Worm (Caenorhabditis elegans): ENCODE results near the gene srlf-18.

The srlf-18 gene

ce11 chrIV:11082789-11083235 lies 18.5 kb downstream of the srlf-18 start:
- no peak for TF ChIP-seq unc-62 (GFP tag; optimal IDR thresholded peaks at IDR 0.05)

- no peak for TF ChIP-seq unc-62 (GFP tag; optimal IDR thresholded peaks at IDR 0.05)
Observed at ce11 chrIV:11082153-11082552, 19.1 kb downstream of the srlf-18 start, which contains the start of gene let-70. TSS of gene let-70 (minus strand) at chrIV:11082253.

- no peak for TF ChIP-seq unc-62 (GFP tag; optimal IDR thresholded peaks at IDR 0.05)
Observed at ce11 chrIV:11080823-11081285, 20.4 kb downstream of the srlf-18 start, which contains the start of gene atg-7. TSS of gene atg-7 (minus strand) at chrIV:11081055.

ce11 chrIV:11078482-11078881 lies 22.8 kb downstream of the srlf-18 start, which contains the start of gene Y5F2A.4:
TSS of gene Y5F2A.4 (minus strand) at chrIV:11078582.
- TF ChIP-seq unc-62 (GFP tag; optimal IDR thresholded peaks at IDR 0.05) = no peak

ce11 chrIV:11068314-11068713 lies 33.0 kb downstream of the srlf-18 start:
- no peak for TF ChIP-seq unc-62 (GFP tag; optimal IDR thresholded peaks at IDR 0.05)

ce11 chrIV:11067003-11067402 lies 34.3 kb downstream of the srlf-18 start, which contains the start of gene ttr-17:
TSS of gene ttr-17 (minus strand) at chrIV:11067026.
- no peak for TF ChIP-seq unc-62 (GFP tag; optimal IDR thresholded peaks at IDR 0.05)

- no peak for TF ChIP-seq unc-62 (GFP tag; optimal IDR thresholded peaks at IDR 0.05)
Observed at ce11 chrIV:11063962-11064361, 37.3 kb downstream of the srlf-18 start, which contains the start of gene ttr-16. TSS of gene ttr-16 (minus strand) at chrIV:11064137.

DNA sequence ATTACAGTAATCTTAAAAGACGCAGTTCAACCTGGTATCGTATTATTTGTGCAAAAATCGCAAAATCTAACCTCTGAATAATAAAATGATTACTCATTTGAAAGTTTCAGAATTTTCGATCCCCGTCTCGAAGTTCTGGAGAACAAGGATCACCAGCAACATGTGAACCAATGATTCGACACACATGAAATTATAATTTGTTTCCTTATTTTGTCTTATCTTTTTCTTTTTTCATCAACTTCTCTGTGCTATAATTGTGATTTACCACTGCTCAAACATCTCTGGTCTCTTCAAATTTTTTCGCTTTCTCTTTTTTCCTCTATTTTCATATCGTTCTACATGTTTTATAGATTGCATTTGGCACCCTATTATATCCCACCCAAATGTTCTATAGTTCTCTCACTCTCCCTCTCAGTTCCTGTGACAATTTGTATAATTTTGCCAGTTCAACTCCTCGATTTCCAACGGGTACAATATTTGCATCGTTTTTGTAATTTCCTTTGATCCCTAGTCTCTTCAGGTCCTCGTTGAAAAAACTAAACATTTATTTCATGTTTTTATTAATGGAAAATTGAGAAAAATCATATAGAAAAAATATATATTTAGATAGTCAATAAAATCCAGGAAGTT lies 38.2 kb downstream of the srlf-18 start:
- no peak for TF ChIP-seq unc-62 (GFP tag; optimal IDR thresholded peaks at IDR 0.05)

- TF ChIP-seq unc-62 (GFP tag; optimal IDR thresholded peaks at IDR 0.05) = no peak
Observed at ce11 chrIV:11053652-11054317, 47.5 kb downstream of the srlf-18 start, which contains the start of the genes F36H1.12 and lin-3. TSS of gene F36H1.12 (minus strand) at chrIV:11053702. TSS of gene lin-3 (plus strand) at chrIV:11054308.

DNA sequence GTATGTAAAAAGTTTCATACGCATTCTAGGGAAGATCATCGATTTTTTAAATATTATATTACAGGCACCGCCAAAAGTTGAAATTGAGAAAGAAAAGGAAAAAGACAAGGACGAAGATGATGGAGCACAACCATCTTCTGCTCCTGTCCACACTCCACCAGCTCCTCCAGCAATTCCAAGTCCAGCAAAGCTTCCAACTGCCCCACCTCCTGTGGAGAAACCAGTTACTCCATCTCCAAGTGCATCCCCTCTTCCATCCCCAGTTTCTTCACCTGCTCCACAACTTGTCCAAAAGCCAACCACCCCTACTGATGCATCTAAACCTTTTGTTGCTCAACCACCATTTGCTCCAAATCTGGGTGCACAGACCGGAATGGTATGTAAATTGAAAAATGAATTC lies 49.3 kb downstream of the srlf-18 start:
- TF ChIP-seq unc-62 (GFP tag; optimal IDR thresholded peaks at IDR 0.05) = no peak
